Fruit fly (Drosophila melanogaster) whole organism, embryonic: ENCODE results near the gene InR.

ENCODE experiments used
- Aef1 ChIP-seq: fragments of 200-800 bp; sonication (Bioruptor generic); IDR thresholded peaks from 3 replicates; pipeline ENCODE4 v1.3.6; 2022; ENCODE audit warnings: missing biosample characterization, missing genetic modification characterization
- Atf3 ChIP-seq: fragments of 200-800 bp; sonication (Bioruptor generic); optimal IDR thresholded peaks from 3 replicates; lab custom pipeline; 2016; ENCODE audit warnings: missing biosample characterization, missing genetic modification characterization
- CG1024 ChIP-seq: fragments of 200-800 bp; sonication (Bioruptor generic); IDR thresholded peaks from 2 replicates; pipeline ENCODE4 v1.3.6; 2022; ENCODE audit warnings: missing biosample characterization, missing genetic modification characterization
- CG10431 ChIP-seq: fragments of 200-800 bp; sonication (Bioruptor generic); optimal IDR thresholded peaks from 3 replicates; lab custom pipeline; 2018; ENCODE audit warnings: missing biosample characterization, mild to moderate bottlenecking, missing genetic modification characterization
- CG10543 ChIP-seq: fragments of 200-800 bp; sonication (Bioruptor generic); optimal IDR thresholded peaks from 3 replicates; lab custom pipeline; 2017; ENCODE audit warnings: missing biosample characterization, mild to moderate bottlenecking, missing genetic modification characterization, moderate library complexity
- CG11085 ChIP-seq: fragments of 200-800 bp; sonication (Bioruptor generic); IDR thresholded peaks from 2 replicates; pipeline ENCODE4 v1.3.6; 2022; ENCODE audit warnings: missing biosample characterization, missing genetic modification characterization
- CG11093 ChIP-seq: fragments of 200-800 bp; sonication (Bioruptor generic); IDR thresholded peaks from 3 replicates; pipeline ENCODE4 v1.3.6; 2022; ENCODE audit warnings: missing biosample characterization, missing genetic modification characterization
- CG11456 ChIP-seq: fragments of 200-800 bp; sonication (Bioruptor generic); IDR thresholded peaks from 3 replicates; pipeline ENCODE4 v1.3.6; 2022; ENCODE audit warnings: missing biosample characterization, missing genetic modification characterization
- CG11560 ChIP-seq: fragments of 200-800 bp; sonication (Bioruptor generic); IDR thresholded peaks from 3 replicates; pipeline ENCODE4 v1.3.6; 2022; ENCODE audit warnings: missing biosample characterization, missing genetic modification characterization
- CG12659 ChIP-seq: fragments of 200-800 bp; sonication (Bioruptor generic); optimal IDR thresholded peaks from 3 replicates; lab custom pipeline; 2017; ENCODE audit warnings: mild to moderate bottlenecking, missing biosample characterization, missing genetic modification reagents, missing genetic modification characterization
- CG12942 ChIP-seq: fragments of 200-800 bp; sonication (Bioruptor generic); optimal IDR thresholded peaks from 3 replicates; lab custom pipeline; 2016; ENCODE audit warnings: missing biosample characterization, missing genetic modification characterization
- CG14441 ChIP-seq: fragments of 200-800 bp; sonication (Bioruptor generic); IDR thresholded peaks from 2 replicates; pipeline ENCODE4 v1.3.6; 2022; ENCODE audit warnings: missing biosample characterization, missing genetic modification characterization
- CG17361 ChIP-seq: fragments of 200-800 bp; sonication (Bioruptor generic); IDR thresholded peaks from 3 replicates; pipeline ENCODE4 v1.3.6; 2022; ENCODE audit warnings: missing biosample characterization, missing genetic modification characterization
- CG2129 ChIP-seq: fragments of 200-800 bp; sonication (Bioruptor generic); IDR thresholded peaks from 2 replicates; pipeline ENCODE4 v1.3.6; 2022; ENCODE audit warnings: missing biosample characterization, missing genetic modification characterization; ENCODE audit not compliant: partially characterized antibody
- CG3163 ChIP-seq: fragments of 200-800 bp; sonication (Bioruptor generic); optimal IDR thresholded peaks from 3 replicates; lab custom pipeline; 2016; ENCODE audit warnings: missing biosample characterization, missing genetic modification characterization
- CG34224 ChIP-seq: fragments of 200-800 bp; sonication (Bioruptor generic); IDR thresholded peaks from 3 replicates; pipeline ENCODE4 v1.3.6; 2022; ENCODE audit warnings: missing biosample characterization, missing genetic modification characterization; ENCODE audit not compliant: partially characterized antibody
- CG34422 ChIP-seq: fragments of 200-800 bp; sonication (Bioruptor generic); IDR thresholded peaks from 3 replicates; pipeline ENCODE4 v1.3.6; 2022; ENCODE audit warnings: missing biosample characterization, missing genetic modification characterization
- CG4328 ChIP-seq: fragments of 200-800 bp; sonication (Bioruptor generic); optimal IDR thresholded peaks from 3 replicates; lab custom pipeline; 2017; ENCODE audit warnings: missing biosample characterization, missing genetic modification reagents, missing genetic modification characterization
- CG6689 ChIP-seq: fragments of 200-800 bp; sonication (Bioruptor generic); IDR thresholded peaks from 2 replicates; pipeline ENCODE4 v1.3.6; 2022; ENCODE audit warnings: missing biosample characterization, missing genetic modification characterization
- CG7372 ChIP-seq: fragments of 200-800 bp; sonication (Bioruptor generic); IDR thresholded peaks from 2 replicates; pipeline ENCODE4 v1.3.6; 2022; ENCODE audit warnings: missing biosample characterization, missing genetic modification characterization
- CG8290 ChIP-seq, 3 experiments: fragments of 200-800 bp; sonication (Bioruptor generic); optimal IDR thresholded peaks; 2 replicates each; lab custom pipeline; 2016 to 2019; ENCODE audit warnings: missing biosample characterization in 3 of 3, missing genetic modification characterization in 3 of 3, mild to moderate bottlenecking in 2 of 3, moderate library complexity in 1 of 3
- CG8359 ChIP-seq: fragments of 200-800 bp; sonication (Bioruptor generic); optimal IDR thresholded peaks from 2 replicates; lab custom pipeline; 2017; ENCODE audit warnings: missing biosample characterization, mild to moderate bottlenecking, missing genetic modification characterization, borderline replicate concordance
- CG9609 ChIP-seq: fragments of 200-800 bp; sonication (Bioruptor generic); optimal IDR thresholded peaks from 3 replicates; lab custom pipeline; 2016; ENCODE audit warnings: missing biosample characterization, missing genetic modification characterization
- CG9727 ChIP-seq: fragments of 200-800 bp; sonication (Bioruptor generic); optimal IDR thresholded peaks from 3 replicates; lab custom pipeline; 2017; ENCODE audit warnings: missing biosample characterization, mild to moderate bottlenecking, missing genetic modification characterization
- CG9876 ChIP-seq: fragments of 200-800 bp; sonication (Bioruptor generic); optimal IDR thresholded peaks from 2 replicates; lab custom pipeline; 2016; ENCODE audit warnings: missing biosample characterization, missing genetic modification characterization
- CTCF ChIP-seq: fragments of 200-800 bp; sonication (Bioruptor generic); optimal IDR thresholded peaks from 2 replicates; lab custom pipeline; 2017; ENCODE audit warnings: missing biosample characterization, mild to moderate bottlenecking, missing genetic modification characterization, moderate library complexity
- Elba2 ChIP-seq: fragments of 200-800 bp; sonication (Bioruptor generic); optimal IDR thresholded peaks from 3 replicates; lab custom pipeline; 2016; ENCODE audit warnings: missing biosample characterization, missing genetic modification characterization
- HLHmδ ChIP-seq: fragments of 200-800 bp; sonication (Bioruptor generic); optimal IDR thresholded peaks from 2 replicates; lab custom pipeline; 2018; ENCODE audit warnings: missing biosample characterization, mild to moderate bottlenecking, missing genetic modification characterization, moderate library complexity
- Hey ChIP-seq: fragments of 200-800 bp; sonication (Bioruptor generic); optimal IDR thresholded peaks from 3 replicates; lab custom pipeline; 2018; ENCODE audit warnings: missing biosample characterization, mild to moderate bottlenecking, missing genetic modification characterization
- Hr39 ChIP-seq: fragments of >200 bp; optimal IDR thresholded peaks from 2 replicates; lab custom pipeline; 2017
- NC2α ChIP-seq: fragments of 200-800 bp; sonication (Bioruptor generic); optimal IDR thresholded peaks from 2 replicates; lab custom pipeline; 2016; ENCODE audit warnings: missing biosample characterization, missing genetic modification characterization
- NK7.1 ChIP-seq: fragments of 200-800 bp; sonication (Bioruptor generic); optimal IDR thresholded peaks from 3 replicates; lab custom pipeline; 2016; ENCODE audit warnings: missing biosample characterization, missing genetic modification characterization
- Scr ChIP-seq: fragments of 200-800 bp; sonication (Bioruptor generic); IDR thresholded peaks from 2 replicates; pipeline ENCODE4 v1.3.6; 2022; ENCODE audit warnings: missing biosample characterization, missing genetic modification characterization; ENCODE audit not compliant: partially characterized antibody
- Sox100B ChIP-seq: fragments of 200-800 bp; sonication (Bioruptor generic); optimal IDR thresholded peaks from 3 replicates; lab custom pipeline; 2018; ENCODE audit warnings: missing biosample characterization, mild to moderate bottlenecking, missing genetic modification characterization
- Sry-β ChIP-seq: fragments of 200-800 bp; sonication (Bioruptor generic); optimal IDR thresholded peaks from 2 replicates; lab custom pipeline; 2018; ENCODE audit warnings: missing biosample characterization, mild to moderate bottlenecking, missing genetic modification characterization, moderate library complexity
- Sry-δ ChIP-seq: fragments of 200-800 bp; sonication (Bioruptor generic); optimal IDR thresholded peaks from 2 replicates; lab custom pipeline; 2016; ENCODE audit warnings: missing biosample characterization, missing genetic modification characterization
- ara ChIP-seq: fragments of 200-800 bp; sonication (Bioruptor generic); IDR thresholded peaks from 2 replicates; pipeline ENCODE4 v1.3.6; 2022; ENCODE audit warnings: missing biosample characterization, missing genetic modification characterization
- cas ChIP-seq: fragments of 200-800 bp; sonication (Bioruptor generic); IDR thresholded peaks from 2 replicates; pipeline ENCODE4 v1.3.6; 2022; ENCODE audit warnings: missing biosample characterization, missing genetic modification characterization
- crc ChIP-seq: fragments of 200-800 bp; sonication (Bioruptor generic); optimal IDR thresholded peaks from 2 replicates; lab custom pipeline; 2016; ENCODE audit warnings: missing biosample characterization, missing genetic modification characterization
- ewg ChIP-seq: fragments of 200-800 bp; sonication (Bioruptor generic); optimal IDR thresholded peaks from 3 replicates; lab custom pipeline; 2017; ENCODE audit warnings: mild to moderate bottlenecking, missing biosample characterization, missing genetic modification reagents, missing genetic modification characterization
- fru ChIP-seq: fragments of >200 bp; optimal IDR thresholded peaks from 2 replicates; lab custom pipeline; 2017
- fu2 ChIP-seq: fragments of 200-800 bp; sonication (Bioruptor generic); optimal IDR thresholded peaks from 2 replicates; lab custom pipeline; 2016; ENCODE audit warnings: missing biosample characterization, missing genetic modification characterization
- gfzf ChIP-seq: fragments of 200-800 bp; sonication (Bioruptor generic); optimal IDR thresholded peaks from 2 replicates; lab custom pipeline; 2016; ENCODE audit warnings: missing biosample characterization, mild to moderate bottlenecking, missing genetic modification characterization, moderate library complexity
- gro ChIP-seq: fragments of 200-800 bp; sonication (Bioruptor generic); optimal IDR thresholded peaks from 2 replicates; lab custom pipeline; 2016; ENCODE audit warnings: missing biosample characterization, missing genetic modification characterization
- ham ChIP-seq: fragments of 200-800 bp; sonication (Bioruptor generic); IDR thresholded peaks from 2 replicates; pipeline ENCODE4 v1.3.6; 2022; ENCODE audit warnings: missing biosample characterization, missing genetic modification characterization
- jing ChIP-seq: fragments of 200-800 bp; sonication (Bioruptor generic); optimal IDR thresholded peaks from 2 replicates; lab custom pipeline; 2018; ENCODE audit warnings: missing biosample characterization, mild to moderate bottlenecking, missing genetic modification characterization
- onecut ChIP-seq: fragments of 200-800 bp; sonication (Bioruptor generic); IDR thresholded peaks from 2 replicates; pipeline ENCODE4 v1.3.6; 2022; ENCODE audit warnings: missing biosample characterization, missing genetic modification characterization
- pita ChIP-seq: fragments of 200-800 bp; sonication (Bioruptor generic); optimal IDR thresholded peaks from 2 replicates; lab custom pipeline; 2017; ENCODE audit warnings: missing biosample characterization, mild to moderate bottlenecking, missing genetic modification characterization
- pnt ChIP-seq: fragments of 200-800 bp; sonication (Bioruptor generic); optimal IDR thresholded peaks from 3 replicates; lab custom pipeline; 2016; ENCODE audit warnings: missing biosample characterization, missing genetic modification characterization
- sc ChIP-seq, 3 experiments: fragments of >200 bp in 2 of 3; fragments of 200-800 bp in 1 of 3; sonication (Bioruptor generic) in 1 of 3; optimal IDR thresholded peaks; 2 replicates in 2 of 3; 3 replicates in 1 of 3; lab custom pipeline; 2017; ENCODE audit warnings: mild to moderate bottlenecking in 1 of 3, missing biosample characterization in 1 of 3, missing genetic modification characterization in 1 of 3, missing genetic modification reagents in 1 of 3
- sqz ChIP-seq: fragments of 200-800 bp; sonication (Bioruptor generic); optimal IDR thresholded peaks from 3 replicates; lab custom pipeline; 2018; ENCODE audit warnings: missing biosample characterization, mild to moderate bottlenecking, missing genetic modification characterization
- zen2 ChIP-seq: fragments of 200-800 bp; sonication (Bioruptor generic); IDR thresholded peaks from 3 replicates; pipeline ENCODE4 v1.3.6; 2022; ENCODE audit warnings: missing biosample characterization, missing genetic modification characterization; ENCODE audit not compliant: partially characterized antibody

InR gene

DNA sequence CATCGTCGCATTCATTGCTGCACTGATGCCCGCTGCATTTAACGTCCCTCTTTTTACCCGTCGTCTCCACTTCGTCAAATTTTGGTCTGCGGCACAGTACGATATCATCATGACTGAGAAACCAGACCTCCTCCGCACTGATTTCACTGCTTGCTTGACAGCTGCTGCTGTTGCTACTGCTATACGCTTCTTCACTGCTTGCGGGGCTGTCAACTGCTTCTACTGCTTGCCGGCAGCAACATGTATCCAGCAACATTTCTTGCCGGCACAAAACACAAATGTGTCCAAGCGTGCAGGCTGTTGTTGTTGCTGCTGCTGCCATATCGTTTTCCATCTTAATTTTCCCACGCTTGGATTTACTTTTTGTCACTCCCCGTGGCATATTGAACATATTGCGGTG, 39.0 kb downstream of the InR start (continued):
- TF ChIP-seq CG7372 (GFP tag; lab: Robert Waterston, UW), result no peak
- no peak for TF ChIP-seq CG12942 (GFP tag; lab: Kevin White, UChicago)
- no peak for TF ChIP-seq HLHmδ (GFP tag; lab: Kevin White, UChicago)
- no peak for TF ChIP-seq CG10543
- no peak for TF ChIP-seq CG14441 (GFP tag; lab: Robert Waterston, UW)
- TF ChIP-seq Sox100B (GFP tag; lab: Kevin White, UChicago), result no peak
- no peak for TF ChIP-seq ham (GFP tag; lab: Robert Waterston, UW)
- TF ChIP-seq fru (lab: Kevin White, UChicago), result no peak
- no peak for TF ChIP-seq CG9876 (GFP tag; lab: Kevin White, UChicago)
- no peak for TF ChIP-seq pnt (GFP tag; lab: Kevin White, UChicago)
- no peak for TF ChIP-seq NK7.1 (GFP tag; lab: Kevin White, UChicago)
- no peak for TF ChIP-seq sc (optimal IDR thresholded peaks at IDR 0.05; lab: Kevin White, UChicago)
- no peak for TF ChIP-seq sc (GFP tag; optimal IDR thresholded peaks at IDR 0.05; lab: Kevin White, UChicago)
- peak; percentile 32 for TF ChIP-seq Sry-δ (GFP tag; lab: Kevin White, UChicago)
- TF ChIP-seq gfzf (GFP tag; lab: Kevin White, UChicago), result no peak
- TF ChIP-seq CG8290 (GFP tag; optimal IDR thresholded peaks at IDR 0.05; lab: Kevin White, UChicago), result peak; percentile 96
- TF ChIP-seq CG8290 (tag; optimal IDR thresholded peaks at IDR 0.05; lab: Kevin White, UChicago), result peak in 1 of 2 experiments; percentile 82
- peak; percentile 63 for TF ChIP-seq CTCF
- TF ChIP-seq CG9727 (GFP tag; lab: Kevin White, UChicago), result no peak
- TF ChIP-seq Aef1 (GFP tag; lab: Robert Waterston, UW), result no peak
- TF ChIP-seq pita (GFP tag; lab: Kevin White, UChicago), result no peak
- no peak for TF ChIP-seq Hr39 (lab: Kevin White, UChicago)
- TF ChIP-seq CG11085 (GFP tag; lab: Robert Waterston, UW), result 0 out of 2 replicates have a peak, but pooled peaks have one; percentile 27
- TF ChIP-seq jing (GFP tag; lab: Kevin White, UChicago), result no peak
- no peak for TF ChIP-seq CG4328
- peak; percentile 41 for TF ChIP-seq CG12659 (GFP tag; lab: Kevin White, UChicago)
- TF ChIP-seq CG9609, result peak; percentile 21
- TF ChIP-seq CG11560 (tag; lab: Robert Waterston, UW), result no peak
- no peak for TF ChIP-seq CG34224 (GFP tag; lab: Robert Waterston, UW)
- TF ChIP-seq onecut (GFP tag; lab: Robert Waterston, UW), result no peak
- TF ChIP-seq CG11456 (GFP tag; lab: Robert Waterston, UW), result peak; percentile 62; the same call in 1 of the 3 replicates
- no peak for TF ChIP-seq NC2α (GFP tag; lab: Kevin White, UChicago)
- TF ChIP-seq cas (GFP tag; lab: Robert Waterston, UW), result no peak
- TF ChIP-seq Scr, result peak; percentile 37
- TF ChIP-seq Hey (tag; lab: Kevin White, UChicago), result no peak
- TF ChIP-seq CG2129, result no peak
- no peak for TF ChIP-seq sqz (GFP tag; lab: Kevin White, UChicago)
- TF ChIP-seq CG3163, result peak; percentile 51
- TF ChIP-seq CG1024 (GFP tag; lab: Robert Waterston, UW), result 0 out of 2 replicates have a peak, but pooled peaks have one; percentile 7
- TF ChIP-seq Elba2 (GFP tag; lab: Kevin White, UChicago), result peak; percentile 0
- no peak for TF ChIP-seq fu2 (GFP tag; lab: Kevin White, UChicago)
- no peak for TF ChIP-seq CG8359 (GFP tag; lab: Kevin White, UChicago)
- TF ChIP-seq crc (GFP tag; lab: Kevin White, UChicago), result no peak
- TF ChIP-seq Sry-β (GFP tag; lab: Kevin White, UChicago), result peak; percentile 37
- TF ChIP-seq CG6689 (GFP tag; lab: Robert Waterston, UW), result no peak
- TF ChIP-seq CG10431 (GFP tag; lab: Kevin White, UChicago), result no peak
- peak; percentile 24 for TF ChIP-seq ewg (GFP tag; lab: Kevin White, UChicago)
- no peak for TF ChIP-seq ara
- TF ChIP-seq gro (GFP tag; lab: Kevin White, UChicago), result peak; percentile 28
- no peak for TF ChIP-seq Atf3 (GFP tag; lab: Kevin White, UChicago)
- peak; percentile 59; the same call in 2 of the 3 replicates for TF ChIP-seq zen2 (GFP tag; lab: Robert Waterston, UW)
- TF ChIP-seq CG11093 (GFP tag; lab: Robert Waterston, UW), result no peak
- peak; percentile 75; the same call in 1 of the 3 replicates for TF ChIP-seq CG34422 (GFP tag; lab: Robert Waterston, UW)
- TF ChIP-seq CG17361 (GFP tag; lab: Robert Waterston, UW), result no peak
